Fruit fly (Drosophila melanogaster) whole organism, adult: ENCODE data around the gene ENGase.

ENCODE experiments used
- CG11617 ChIP-seq: fragments of 200-800 bp; sonication (Bioruptor generic); optimal IDR thresholded peaks from 2 replicates; lab custom pipeline; 2017; ENCODE audit warnings: mild to moderate bottlenecking, missing biosample characterization, missing genetic modification reagents, missing genetic modification characterization
- CG12768 ChIP-seq: fragments of 200-800 bp; sonication (Bioruptor generic); optimal IDR thresholded peaks from 2 replicates; lab custom pipeline; 2017; ENCODE audit warnings: missing biosample characterization, missing genetic modification characterization, mild to moderate bottlenecking, moderate library complexity, missing genetic modification reagents
- CG14711 ChIP-seq: fragments of 200-800 bp; sonication (Bioruptor generic); optimal IDR thresholded peaks from 2 replicates; lab custom pipeline; 2018; ENCODE audit warnings: missing biosample characterization, mild to moderate bottlenecking, missing genetic modification characterization, moderate library complexity
- CG1620 ChIP-seq: fragments of 200-800 bp; sonication (Bioruptor generic); optimal IDR thresholded peaks from 2 replicates; lab custom pipeline; 2016; ENCODE audit warnings: missing biosample characterization, missing genetic modification characterization
- CG33017 ChIP-seq: fragments of 200-800 bp; sonication (Bioruptor generic); optimal IDR thresholded peaks from 2 replicates; lab custom pipeline; 2018; ENCODE audit warnings: missing biosample characterization, mild to moderate bottlenecking, missing genetic modification characterization, moderate library complexity
- CG5204 ChIP-seq: fragments of 200-800 bp; sonication (Bioruptor generic); optimal IDR thresholded peaks from 2 replicates; lab custom pipeline; 2016; ENCODE audit warnings: missing biosample characterization, missing genetic modification characterization
- CG7045 ChIP-seq: fragments of 200-800 bp; sonication (Bioruptor generic); optimal IDR thresholded peaks from 2 replicates; lab custom pipeline; 2017; ENCODE audit warnings: missing biosample characterization, mild to moderate bottlenecking, missing genetic modification characterization
- CG7101 ChIP-seq: fragments of 200-800 bp; sonication (Bioruptor generic); optimal IDR thresholded peaks from 2 replicates; lab custom pipeline; 2018; ENCODE audit warnings: missing biosample characterization, mild to moderate bottlenecking, missing genetic modification characterization, moderate library complexity
- Clk ChIP-seq: fragments of 200-800 bp; sonication (Bioruptor generic); optimal IDR thresholded peaks from 2 replicates; lab custom pipeline; 2017; ENCODE audit warnings: missing biosample characterization, missing genetic modification characterization
- Crg-1 ChIP-seq: fragments of 200-800 bp; sonication (Bioruptor generic); optimal IDR thresholded peaks from 2 replicates; lab custom pipeline; 2016; ENCODE audit warnings: missing biosample characterization, missing genetic modification characterization
- Hr96 ChIP-seq: fragments of 200-800 bp; sonication (Bioruptor generic); optimal IDR thresholded peaks from 2 replicates; lab custom pipeline; 2016; ENCODE audit warnings: missing biosample characterization, missing genetic modification characterization
- Mnt ChIP-seq: fragments of 200-800 bp; sonication (Bioruptor generic); optimal IDR thresholded peaks from 2 replicates; lab custom pipeline; 2016; ENCODE audit warnings: missing biosample characterization, mild to moderate bottlenecking, missing genetic modification characterization
- bab1 ChIP-seq: fragments of 200-800 bp; sonication (Bioruptor generic); optimal IDR thresholded peaks from 3 replicates; lab custom pipeline; 2019; ENCODE audit warnings: missing biosample characterization, mild to moderate bottlenecking, missing genetic modification characterization, moderate library complexity
- cic ChIP-seq: fragments of 200-800 bp; sonication (Bioruptor generic); optimal IDR thresholded peaks from 2 replicates; lab custom pipeline; 2017; ENCODE audit warnings: missing biosample characterization, mild to moderate bottlenecking, missing genetic modification characterization, moderate library complexity
- cnc ChIP-seq, 2 experiments: fragments of >200 bp; optimal IDR thresholded peaks; 2 replicates each; lab custom pipeline; 2017
- kay ChIP-seq: fragments of 200-800 bp; sonication (Bioruptor generic); peaks from one replicate; lab custom pipeline; 2016; ENCODE audit warnings: missing biosample characterization, missing genetic modification characterization, borderline replicate concordance
- ovo ChIP-seq: fragments of 200-800 bp; sonication (Bioruptor generic); optimal IDR thresholded peaks from 2 replicates; lab custom pipeline; 2016; ENCODE audit warnings: missing biosample characterization, missing genetic modification characterization
- pad ChIP-seq: fragments of 200-800 bp; sonication (Bioruptor generic); optimal IDR thresholded peaks from 3 replicates; lab custom pipeline; 2017; ENCODE audit warnings: missing biosample characterization, missing genetic modification characterization, mild to moderate bottlenecking, moderate library complexity, missing genetic modification reagents
- tj ChIP-seq: fragments of 200-800 bp; sonication (Bioruptor generic); optimal IDR thresholded peaks from 3 replicates; lab custom pipeline; 2017; ENCODE audit warnings: missing biosample characterization, mild to moderate bottlenecking, missing genetic modification characterization, moderate library complexity
- toe ChIP-seq: fragments of 200-800 bp; sonication (Bioruptor generic); optimal IDR thresholded peaks from 2 replicates; lab custom pipeline; 2016; ENCODE audit warnings: missing biosample characterization, missing genetic modification characterization

Gene ENGase

DNA sequence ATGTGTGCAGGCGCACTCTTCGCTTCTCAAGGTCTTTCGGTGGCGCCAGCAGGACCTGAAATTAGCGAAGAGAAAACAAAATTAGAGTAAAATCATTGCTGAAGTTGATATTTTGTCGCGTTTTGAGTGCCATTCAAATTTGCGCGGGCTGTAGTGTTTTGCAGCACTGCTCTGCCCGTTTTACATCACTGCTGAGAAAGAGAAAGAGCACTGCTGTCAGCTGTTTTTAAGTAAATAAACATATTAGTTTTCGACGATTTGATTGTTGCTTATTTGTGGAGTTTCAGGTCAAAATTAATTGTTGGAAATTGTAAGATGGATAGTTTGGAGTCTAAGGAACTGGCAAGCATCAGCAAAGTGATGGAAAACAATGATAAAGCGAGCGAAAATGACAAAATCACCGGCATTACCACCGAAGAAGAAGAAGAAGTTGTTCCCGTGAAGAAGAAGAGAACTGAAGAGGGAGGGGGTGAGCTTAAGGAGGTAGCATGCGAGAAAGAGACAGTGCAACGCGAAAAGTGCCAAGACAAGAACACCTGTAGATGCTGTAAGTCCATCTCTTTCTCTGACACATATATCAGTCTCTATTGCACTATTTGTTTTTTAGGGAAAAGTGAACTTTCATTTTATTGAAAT is at the start of gene ENGase:
Gene ENGase (plus strand): TSS at position 282 of the 636 bp plus-strand sequence.
- TF ChIP-seq cic (GFP tag; lab: Kevin White, UChicago) (peak; percentile 19), Hr96 (GFP tag; lab: Kevin White, UChicago) (peak; percentile 39), CG7101 (tag; lab: Kevin White, UChicago) (no peak), CG11617 (no peak), Crg-1 (peak; percentile 8), Mnt (GFP tag; lab: Kevin White, UChicago) (peak; percentile 30), pad (GFP tag; lab: Kevin White, UChicago) (peak; percentile 38), CG7045 (GFP tag; lab: Kevin White, UChicago) (no peak), bab1 (GFP tag; lab: Kevin White, UChicago) (peak; percentile 6), toe (GFP tag; lab: Kevin White, UChicago) (no peak), CG14711 (tag; lab: Kevin White, UChicago) (no peak), tj (peak; percentile 2), Clk (GFP tag; lab: Kevin White, UChicago) (no peak), CG5204 (GFP tag; lab: Kevin White, UChicago) (no peak), CG1620 (GFP tag; lab: Kevin White, UChicago) (peak; percentile 7), cnc (optimal IDR thresholded peaks at IDR 0.05; lab: Kevin White, UChicago) (no peak), ovo (no peak)

DNA sequence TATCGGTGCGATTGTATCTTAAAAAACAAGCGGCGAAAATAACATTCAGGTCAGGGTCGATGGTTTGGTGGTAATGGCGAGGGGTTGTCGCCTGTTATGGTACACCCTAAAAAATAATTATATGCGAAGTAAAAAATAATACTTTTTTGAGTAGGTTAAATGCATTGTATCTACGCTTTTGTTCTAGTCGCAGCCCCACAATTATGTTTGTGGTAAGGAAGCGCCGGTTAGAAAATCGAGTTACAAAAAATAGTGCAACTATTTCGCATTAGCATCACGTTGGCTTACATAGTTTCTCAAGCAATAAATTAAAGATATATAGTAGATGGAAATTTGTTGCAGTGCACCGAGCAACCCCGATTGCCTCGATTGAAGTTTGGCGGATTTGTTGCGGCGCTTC is 44.0 kb upstream of the ENGase start:
- no peak for TF ChIP-seq CG5204 (GFP tag; lab: Kevin White, UChicago)
- TF ChIP-seq Clk (GFP tag; lab: Kevin White, UChicago), result no peak

DNA sequence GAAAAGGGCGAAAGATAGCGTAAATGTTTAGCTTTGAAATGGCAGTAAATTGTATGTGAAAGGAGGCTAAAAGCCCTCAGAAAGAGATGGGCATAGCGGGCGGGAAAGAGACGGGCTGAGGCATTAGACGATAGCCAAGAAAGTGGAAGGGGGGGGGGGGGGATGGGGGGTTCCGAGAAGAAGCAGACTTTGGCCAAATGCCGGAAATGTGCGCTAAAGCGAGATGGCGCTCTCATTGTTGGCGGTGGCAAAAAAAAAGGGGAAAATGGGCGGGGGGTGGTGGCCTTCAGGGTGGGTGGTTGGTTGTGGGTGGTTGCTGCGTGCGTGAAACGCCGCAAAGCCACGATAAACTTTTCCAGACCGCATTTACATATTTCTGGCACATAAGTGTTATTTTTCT is 40.4 kb upstream of the ENGase start:
- TF ChIP-seq CG7045 (GFP tag; lab: Kevin White, UChicago), result no peak
- no peak for TF ChIP-seq CG1620 (GFP tag; lab: Kevin White, UChicago)
- TF ChIP-seq CG7101 (tag; lab: Kevin White, UChicago), result no peak
- no peak for TF ChIP-seq ovo
- TF ChIP-seq CG14711 (tag; lab: Kevin White, UChicago), result no peak
- TF ChIP-seq cnc (optimal IDR thresholded peaks at IDR 0.05; lab: Kevin White, UChicago), result no peak
- no peak for TF ChIP-seq CG5204 (GFP tag; lab: Kevin White, UChicago)
- TF ChIP-seq kay (GFP tag; lab: Kevin White, UChicago), result no peak

DNA sequence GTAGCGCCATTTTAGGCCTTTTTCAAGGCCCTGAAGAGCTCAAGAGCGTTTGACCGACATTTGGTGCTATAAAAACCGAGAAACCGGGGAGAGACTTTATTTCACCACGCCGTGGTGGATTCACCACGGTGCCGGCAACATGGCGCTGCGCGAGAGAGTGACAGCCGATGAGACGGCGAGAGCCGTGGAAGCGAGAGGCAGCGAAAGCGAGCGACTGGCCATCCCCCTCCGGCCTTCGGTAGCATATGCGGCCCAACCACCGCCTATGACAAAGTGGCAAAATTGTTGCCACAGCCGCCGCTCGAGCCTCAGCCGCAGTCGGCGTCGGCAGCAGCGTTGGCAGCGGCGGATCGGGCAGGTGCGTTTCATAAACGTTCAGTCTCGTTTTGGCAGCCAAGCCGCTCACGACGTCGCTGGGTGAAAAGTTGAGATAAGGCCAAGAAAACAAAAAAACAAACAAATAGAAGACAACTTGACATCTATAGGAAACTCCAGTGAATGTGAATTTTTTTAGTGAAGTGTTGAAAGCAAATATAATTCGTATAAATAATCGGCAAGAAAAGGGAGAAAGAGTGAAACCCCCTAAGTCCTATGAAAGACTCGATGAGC is 26.2 kb upstream of the ENGase start, which contains the start of gene B-H1:
Gene B-H1 (plus strand): TSS at position 376 of the 609 bp plus-strand sequence.
- TF ChIP-seq cic (GFP tag; lab: Kevin White, UChicago), result no peak
- TF ChIP-seq cnc (optimal IDR thresholded peaks at IDR 0.05; lab: Kevin White, UChicago), result no peak
- no peak for TF ChIP-seq CG14711 (tag; lab: Kevin White, UChicago)
- TF ChIP-seq ovo, result no peak
- no peak for TF ChIP-seq Crg-1
- TF ChIP-seq Mnt (GFP tag; lab: Kevin White, UChicago), result no peak
- no peak for TF ChIP-seq Clk (GFP tag; lab: Kevin White, UChicago)
- TF ChIP-seq toe (GFP tag; lab: Kevin White, UChicago), result no peak
- TF ChIP-seq CG33017 (tag; lab: Kevin White, UChicago), result no peak
- no peak for TF ChIP-seq CG7101 (tag; lab: Kevin White, UChicago)
- no peak for TF ChIP-seq CG12768
- no peak for TF ChIP-seq CG11617
- TF ChIP-seq CG5204 (GFP tag; lab: Kevin White, UChicago), result no peak
- TF ChIP-seq kay (GFP tag; lab: Kevin White, UChicago), result no peak
- no peak for TF ChIP-seq Hr96 (GFP tag; lab: Kevin White, UChicago)
- TF ChIP-seq CG7045 (GFP tag; lab: Kevin White, UChicago), result no peak
- TF ChIP-seq CG1620 (GFP tag; lab: Kevin White, UChicago), result no peak
- TF ChIP-seq bab1 (GFP tag; lab: Kevin White, UChicago), result no peak
- no peak for TF ChIP-seq pad (GFP tag; lab: Kevin White, UChicago)
- TF ChIP-seq tj, result no peak

DNA sequence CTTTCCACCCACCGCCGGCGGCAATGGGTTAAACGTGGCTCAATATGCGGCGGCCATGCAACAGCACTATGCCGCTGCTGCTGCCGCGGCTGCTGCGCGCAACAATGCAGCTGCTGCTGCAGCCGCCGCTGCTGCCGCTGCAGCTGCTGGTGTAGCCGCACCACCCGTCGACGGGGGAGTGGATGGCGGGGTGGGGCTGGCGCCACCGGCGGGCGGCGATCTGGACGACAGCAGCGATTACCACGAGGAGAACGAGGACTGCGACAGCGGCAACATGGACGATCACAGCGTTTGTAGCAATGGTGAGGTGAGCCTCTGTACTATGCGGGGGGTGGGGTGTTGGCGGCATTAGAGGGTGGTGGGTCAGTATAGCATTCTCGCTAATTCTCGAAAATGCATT is 25.2 kb upstream of the ENGase start:
- TF ChIP-seq kay (GFP tag; lab: Kevin White, UChicago) (no peak), ovo (no peak)

DNA sequence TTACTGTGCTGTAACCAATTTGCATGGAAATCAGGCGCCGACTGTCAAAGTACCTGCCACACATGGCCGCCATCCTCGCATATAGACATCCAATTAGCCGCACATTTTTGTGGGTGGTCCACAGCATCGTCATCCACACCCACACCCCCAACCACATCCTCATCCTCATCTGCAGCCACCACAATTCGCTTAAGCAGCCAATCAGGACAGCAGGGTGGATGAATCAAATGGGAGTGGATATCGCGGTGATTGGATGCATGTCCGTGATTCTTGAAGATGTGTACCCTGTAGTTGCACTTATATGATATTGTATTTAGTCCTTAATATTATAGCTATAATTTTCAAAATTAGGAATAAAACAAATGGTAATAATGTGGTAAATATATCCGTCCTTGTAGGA is 18.5 kb upstream of the ENGase start:
- TF ChIP-seq cic (GFP tag; lab: Kevin White, UChicago) (no peak), cnc (optimal IDR thresholded peaks at IDR 0.05; lab: Kevin White, UChicago) (no peak), Hr96 (GFP tag; lab: Kevin White, UChicago) (no peak), CG7101 (tag; lab: Kevin White, UChicago) (no peak), CG33017 (tag; lab: Kevin White, UChicago) (no peak), CG5204 (GFP tag; lab: Kevin White, UChicago) (no peak), CG7045 (GFP tag; lab: Kevin White, UChicago) (no peak), kay (GFP tag; lab: Kevin White, UChicago) (no peak), toe (GFP tag; lab: Kevin White, UChicago) (no peak)
